Worm (Caenorhabditis elegans) whole organism, L1 larva: ENCODE results near the gene rpb-2.
A peak's percentile ranks its signal among the peaks of the same experiment; 100 is the strongest.

Source experiments
- C04F5.9 ChIP-seq: sonication (generic microtip); optimal IDR thresholded peaks from 2 replicates; lab custom pipeline; 2016; ENCODE audit warnings: missing genetic modification characterization, missing compliant biosample characterization
- C16A3.4 ChIP-seq: fragments of 150-350 bp; optimal IDR thresholded peaks from 2 replicates; lab custom pipeline; 2014; ENCODE audit warnings: missing biosample characterization, missing genetic modification characterization
- alr-1 ChIP-seq: fragments of 200-800 bp; sonication (Bioruptor generic); optimal IDR thresholded peaks from 2 replicates; lab custom pipeline; 2018; ENCODE audit warnings: borderline replicate concordance, mild to moderate bottlenecking, missing genetic modification characterization, missing compliant biosample characterization
- ama-1 ChIP-seq: fragments of 150-350 bp; optimal IDR thresholded peaks from 2 replicates; lab custom pipeline; 2014
- blmp-1 ChIP-seq: fragments of 150-350 bp; optimal IDR thresholded peaks from 2 replicates; lab custom pipeline; 2014; ENCODE audit warnings: missing biosample characterization, missing genetic modification characterization
- ceh-8 ChIP-seq: fragments of 200-800 bp; sonication (Bioruptor generic); optimal IDR thresholded peaks from 2 replicates; lab custom pipeline; 2018; ENCODE audit warnings: mild to moderate bottlenecking, missing genetic modification characterization, moderate library complexity, missing compliant biosample characterization
- ceh-90 ChIP-seq: sonication (generic microtip); optimal IDR thresholded peaks from 2 replicates; lab custom pipeline; 2016; ENCODE audit warnings: missing genetic modification characterization, missing compliant biosample characterization
- ces-1 ChIP-seq: fragments of 150-350 bp; optimal IDR thresholded peaks from 2 replicates; lab custom pipeline; 2014; ENCODE audit warnings: missing biosample characterization, missing genetic modification reagents, missing genetic modification characterization
- dsc-1 ChIP-seq: sonication (generic microtip); optimal IDR thresholded peaks from 2 replicates; lab custom pipeline; 2016; ENCODE audit warnings: mild to moderate bottlenecking, missing genetic modification characterization, missing compliant biosample characterization
- efl-1 ChIP-seq, 4 experiments: fragments of 150-350 bp; optimal IDR thresholded peaks in 3 of 4; peaks in 1 of 4; 1 replicate in 1 of 4; 2 replicates in 3 of 4; lab custom pipeline; 2014; ENCODE audit warnings: missing biosample characterization in 2 of 4, missing genetic modification characterization in 2 of 4, missing genetic modification reagents in 2 of 4
- egl-13 ChIP-seq: sonication (generic microtip); optimal IDR thresholded peaks from 2 replicates; lab custom pipeline; 2016; ENCODE audit warnings: missing genotype, missing genetic modification reagents, missing genetic modification characterization, missing compliant biosample characterization
- fkh-4 ChIP-seq: sonication (generic microtip); optimal IDR thresholded peaks from 2 replicates; lab custom pipeline; 2016; ENCODE audit warnings: missing compliant biosample characterization, missing genetic modification characterization, borderline replicate concordance
- grh-1 ChIP-seq: fragments of 200-800 bp; sonication (Bioruptor generic); IDR thresholded peaks from 2 replicates; pipeline ENCODE4 v1.3.6; 2022; ENCODE audit warnings: missing genetic modification reagents, missing genetic modification characterization, missing compliant biosample characterization
- hlh-17 ChIP-seq: fragments of 200-800 bp; sonication (Bioruptor generic); optimal IDR thresholded peaks from 2 replicates; lab custom pipeline; 2018; ENCODE audit warnings: missing genetic modification characterization, mild to moderate bottlenecking, missing compliant biosample characterization, moderate library complexity, borderline replicate concordance
- hpl-2 ChIP-seq: fragments of 150-350 bp; optimal IDR thresholded peaks from 2 replicates; lab custom pipeline; 2014; ENCODE audit warnings: missing biosample characterization, missing genetic modification reagents, missing genetic modification characterization
- irx-1 ChIP-seq: sonication (generic microtip); optimal IDR thresholded peaks from 2 replicates; lab custom pipeline; 2016; ENCODE audit warnings: missing genetic modification characterization, missing compliant biosample characterization
- isw-1 ChIP-seq: fragments of 200-800 bp; sonication (Bioruptor generic); IDR thresholded peaks from 2 replicates; pipeline ENCODE4 v1.3.6; 2022; ENCODE audit warnings: missing genetic modification characterization, missing compliant biosample characterization
- jun-1 ChIP-seq: fragments of 150-350 bp; optimal IDR thresholded peaks from 2 replicates; lab custom pipeline; 2014; ENCODE audit warnings: missing biosample characterization, missing genetic modification reagents, missing genetic modification characterization
- lin-15B ChIP-seq: fragments of 150-350 bp; sonication (generic microtip); optimal IDR thresholded peaks from 3 replicates; lab custom pipeline; 2014; ENCODE audit warnings: missing biosample characterization, missing genetic modification characterization
- lin-35 ChIP-seq, 2 experiments: fragments of 150-350 bp; optimal IDR thresholded peaks; 2 replicates each; lab custom pipeline; 2014; ENCODE audit warnings: missing biosample characterization in 2 of 2, missing genetic modification characterization in 2 of 2, missing genetic modification reagents in 2 of 2
- lin-39 ChIP-seq: fragments of 150-350 bp; optimal IDR thresholded peaks from 2 replicates; lab custom pipeline; 2014; ENCODE audit warnings: missing biosample characterization, missing genetic modification reagents, missing genetic modification characterization
- lir-3 ChIP-seq: sonication (generic microtip); optimal IDR thresholded peaks from 2 replicates; lab custom pipeline; 2016; ENCODE audit warnings: mild to moderate bottlenecking, missing genetic modification characterization, moderate library complexity, missing compliant biosample characterization; ENCODE audit not compliant: poor library complexity
- mdl-1 ChIP-seq, 2 experiments: fragments of 150-350 bp; optimal IDR thresholded peaks; 2 replicates each; lab custom pipeline; 2014 to 2017; ENCODE audit warnings: missing biosample characterization in 2 of 2, missing genetic modification characterization in 2 of 2, inconsistent platforms in 1 of 2
- mef-2 ChIP-seq: fragments of 150-350 bp; optimal IDR thresholded peaks from 2 replicates; lab custom pipeline; 2014; ENCODE audit warnings: missing biosample characterization, missing genetic modification characterization
- mep-1 ChIP-seq: fragments of 150-350 bp; optimal IDR thresholded peaks from 2 replicates; lab custom pipeline; 2014; ENCODE audit warnings: missing biosample characterization, missing genetic modification characterization
- nhr-11 ChIP-seq: fragments of 150-350 bp; optimal IDR thresholded peaks from 2 replicates; lab custom pipeline; 2014; ENCODE audit warnings: missing biosample characterization, missing genetic modification characterization
- nhr-47 ChIP-seq: sonication (generic microtip); optimal IDR thresholded peaks from 2 replicates; lab custom pipeline; 2016; ENCODE audit warnings: mild to moderate bottlenecking, missing genetic modification characterization, moderate library complexity, missing compliant biosample characterization
- nhr-76 ChIP-seq: sonication (generic microtip); optimal IDR thresholded peaks from 2 replicates; lab custom pipeline; 2017; ENCODE audit warnings: missing biosample characterization, missing genetic modification characterization
- nhr-90 ChIP-seq: sonication (generic microtip); optimal IDR thresholded peaks from 2 replicates; lab custom pipeline; 2016; ENCODE audit warnings: mild to moderate bottlenecking, missing genetic modification characterization, missing compliant biosample characterization; ENCODE audit not compliant: poor library complexity
- skn-1 ChIP-seq: fragments of 150-350 bp; optimal IDR thresholded peaks from 2 replicates; lab custom pipeline; 2014; ENCODE audit warnings: missing biosample characterization, missing genetic modification characterization
- snpc-4 ChIP-seq: fragments of 150-350 bp; optimal IDR thresholded peaks from 2 replicates; lab custom pipeline; 2014; ENCODE audit warnings: missing biosample characterization, missing genetic modification characterization
- snu-23 ChIP-seq: sonication (generic microtip); optimal IDR thresholded peaks from 2 replicates; lab custom pipeline; 2016; ENCODE audit warnings: missing genetic modification characterization, missing compliant biosample characterization
- sox-4 ChIP-seq: sonication (generic microtip); optimal IDR thresholded peaks from 2 replicates; lab custom pipeline; 2016; ENCODE audit warnings: missing genetic modification characterization, missing compliant biosample characterization
- sptf-1 ChIP-seq: fragments of 150-350 bp; optimal IDR thresholded peaks from 2 replicates; lab custom pipeline; 2014; ENCODE audit warnings: missing biosample characterization, missing genetic modification characterization
- swsn-7 ChIP-seq: sonication (generic microtip); optimal IDR thresholded peaks from 2 replicates; lab custom pipeline; 2016; ENCODE audit warnings: missing genetic modification characterization, missing compliant biosample characterization
- unc-130 ChIP-seq: fragments of 150-350 bp; optimal IDR thresholded peaks from 2 replicates; lab custom pipeline; 2017; ENCODE audit warnings: missing biosample characterization, missing genetic modification characterization, inconsistent platforms
- unc-30 ChIP-seq: sonication (generic microtip); optimal IDR thresholded peaks from 2 replicates; lab custom pipeline; 2017; ENCODE audit warnings: missing biosample characterization, missing genetic modification characterization
- unc-62 ChIP-seq: fragments of 150-350 bp; optimal IDR thresholded peaks from 2 replicates; lab custom pipeline; 2014; ENCODE audit warnings: missing biosample characterization, missing genetic modification reagents, missing genetic modification characterization
- unc-86 ChIP-seq: sonication (generic microtip); optimal IDR thresholded peaks from 2 replicates; lab custom pipeline; 2016; ENCODE audit warnings: missing genetic modification characterization, missing compliant biosample characterization
- unc-98 ChIP-seq: fragments of 200-800 bp; sonication (Bioruptor generic); IDR thresholded peaks from 2 replicates; pipeline ENCODE4 v1.3.6; 2022; ENCODE audit warnings: missing genetic modification characterization, missing compliant biosample characterization
- vab-15 ChIP-seq: sonication (generic microtip); optimal IDR thresholded peaks from 2 replicates; lab custom pipeline; 2017; ENCODE audit warnings: missing genotype, mild to moderate bottlenecking, missing genetic modification characterization, missing compliant biosample characterization
- xbp-1 ChIP-seq: sonication (generic microtip); optimal IDR thresholded peaks from 2 replicates; lab custom pipeline; 2016; ENCODE audit warnings: missing genetic modification characterization, missing compliant biosample characterization
- zag-1 ChIP-seq: fragments of 150-350 bp; optimal IDR thresholded peaks from 2 replicates; lab custom pipeline; 2014; ENCODE audit warnings: missing biosample characterization, missing genetic modification characterization
- ztf-11 ChIP-seq, 2 experiments: sonication (generic microtip); optimal IDR thresholded peaks; 2 replicates each; lab custom pipeline; 2016 to 2017; ENCODE audit warnings: missing genetic modification characterization in 2 of 2, missing biosample characterization in 1 of 2, missing compliant biosample characterization in 1 of 2

The rpb-2 gene

ce11 chrIII:4986790-4987259, 47.5 kb downstream of the rpb-2 start, which contains the start of the genes C27F2.10 and wdr-60 (continued):
- TF ChIP-seq lin-15B (peak; percentile 34), fkh-4 (no peak), vab-15 (no peak), mef-2 (tag; lab: Kevin White, UChicago) (no peak), lir-3 (peak; percentile 64), alr-1 (tag; lab: Kevin White, UChicago) (no peak), sptf-1 (tag; lab: Kevin White, UChicago) (no peak), jun-1 (tag; lab: Kevin White, UChicago) (no peak), hlh-17 (GFP tag; lab: Kevin White, UChicago) (no peak), unc-86 (no peak), unc-130 (tag; lab: Kevin White, UChicago) (no peak), swsn-7 (no peak), unc-98 (GFP tag; lab: Robert Waterston, UW) (no peak), sox-4 (no peak), snpc-4 (no peak), mep-1 (tag; lab: Kevin White, UChicago) (no peak), mdl-1 (tag; optimal IDR thresholded peaks at IDR 0.05; lab: Kevin White, UChicago) (no peak), isw-1 (0 out of 2 replicates have a peak, but pooled peaks have one; percentile 1), C16A3.4 (tag; lab: Kevin White, UChicago) (peak; percentile 10), ces-1 (GFP tag; lab: Kevin White, UChicago) (no peak), irx-1 (tag; lab: Kevin White, UChicago) (no peak), skn-1 (tag; lab: Kevin White, UChicago) (no peak), snu-23 (GFP tag; lab: Kevin White, UChicago) (peak; percentile 10), unc-62 (GFP tag; lab: Kevin White, UChicago) (no peak), unc-30 (tag; lab: Kevin White, UChicago) (no peak), nhr-11 (no peak), lin-39 (no peak), grh-1 (GFP tag; lab: Robert Waterston, UW) (no peak), ama-1 (lab: Kevin White, UChicago) (no peak), dsc-1 (tag; lab: Kevin White, UChicago) (peak; percentile 17), hpl-2 (GFP tag; lab: Kevin White, UChicago) (no peak), zag-1 (tag; lab: Kevin White, UChicago) (no peak), nhr-47 (peak; percentile 57), blmp-1 (tag; lab: Kevin White, UChicago) (peak; percentile 51), ceh-8 (GFP tag; lab: Kevin White, UChicago) (no peak), nhr-90 (tag; lab: Kevin White, UChicago) (no peak), xbp-1 (tag; lab: Kevin White, UChicago) (peak; percentile 41), C04F5.9 (tag; lab: Kevin White, UChicago) (no peak), nhr-76 (tag; lab: Kevin White, UChicago) (no peak), ceh-90 (tag; lab: Kevin White, UChicago) (peak; percentile 61), ztf-11 (tag; optimal IDR thresholded peaks at IDR 0.05; lab: Kevin White, UChicago) (no peak), lin-35 (GFP tag; optimal IDR thresholded peaks at IDR 0.05; lab: Kevin White, UChicago) (peak; percentile 84 to 92)

- TF ChIP-seq efl-1 (optimal IDR thresholded peaks at IDR 0.05; lab: Kevin White, UChicago), result no peak
- TF ChIP-seq efl-1 (GFP tag; optimal IDR thresholded peaks at IDR 0.05 in 1 of 2; lab: Kevin White, UChicago), result peak in 1 of 2 experiments; percentile 43
- no peak for TF ChIP-seq egl-13 (tag; lab: Kevin White, UChicago)
Measured at ce11 chrIII:4987666-4988065, 48.3 kb downstream of the rpb-2 start.
